Fruit fly (Drosophila melanogaster) whole organism, embryonic: ENCODE measurements around the gene smid.

ENCODE experiments used
- Ada2b ChIP-seq: fragments of 200-800 bp; sonication (Bioruptor generic); IDR thresholded peaks from 2 replicates; pipeline ENCODE4 v1.3.6; 2022; ENCODE audit warnings: missing biosample characterization, missing genetic modification characterization
- Asciz ChIP-seq: fragments of 200-800 bp; sonication (Bioruptor generic); optimal IDR thresholded peaks from 2 replicates; lab custom pipeline; 2017; ENCODE audit warnings: missing biosample characterization, mild to moderate bottlenecking, missing genetic modification characterization, missing genetic modification reagents
- Atf3 ChIP-seq: fragments of 200-800 bp; sonication (Bioruptor generic); optimal IDR thresholded peaks from 3 replicates; lab custom pipeline; 2016; ENCODE audit warnings: missing biosample characterization, missing genetic modification characterization
- CG12071 ChIP-seq: fragments of 200-800 bp; sonication (Bioruptor generic); optimal IDR thresholded peaks from 3 replicates; lab custom pipeline; 2018; ENCODE audit warnings: missing biosample characterization, mild to moderate bottlenecking, missing genetic modification characterization
- CG12659 ChIP-seq: fragments of 200-800 bp; sonication (Bioruptor generic); optimal IDR thresholded peaks from 3 replicates; lab custom pipeline; 2017; ENCODE audit warnings: mild to moderate bottlenecking, missing biosample characterization, missing genetic modification reagents, missing genetic modification characterization
- CG13287 ChIP-seq: fragments of 200-800 bp; sonication (Bioruptor generic); IDR thresholded peaks from 2 replicates; pipeline ENCODE4 v1.3.6; 2022; ENCODE audit warnings: missing biosample characterization, missing genetic modification characterization; ENCODE audit not compliant: partially characterized antibody
- CG15696 ChIP-seq: fragments of 200-800 bp; sonication (Bioruptor generic); optimal IDR thresholded peaks from 2 replicates; lab custom pipeline; 2019; ENCODE audit warnings: missing biosample characterization, mild to moderate bottlenecking, missing genetic modification characterization, moderate library complexity
- CG17385 ChIP-seq: fragments of 200-800 bp; sonication (Bioruptor generic); optimal IDR thresholded peaks from 3 replicates; lab custom pipeline; 2018; ENCODE audit warnings: missing biosample characterization, mild to moderate bottlenecking, missing genetic modification characterization
- CG18262 ChIP-seq: fragments of 200-800 bp; optimal IDR thresholded peaks from 3 replicates; lab custom pipeline; 2019; ENCODE audit warnings: missing biosample characterization, mild to moderate bottlenecking, missing genetic modification characterization, moderate library complexity
- CG2678 ChIP-seq: fragments of 200-800 bp; sonication (Bioruptor generic); optimal IDR thresholded peaks from 3 replicates; lab custom pipeline; 2019; ENCODE audit warnings: missing biosample characterization, mild to moderate bottlenecking, missing genetic modification characterization, moderate library complexity
- CG4617 ChIP-seq: fragments of 200-800 bp; sonication (Bioruptor generic); optimal IDR thresholded peaks from 3 replicates; lab custom pipeline; 2016; ENCODE audit warnings: missing biosample characterization, missing genetic modification characterization, borderline replicate concordance
- CG6689 ChIP-seq: fragments of 200-800 bp; sonication (Bioruptor generic); IDR thresholded peaks from 2 replicates; pipeline ENCODE4 v1.3.6; 2022; ENCODE audit warnings: missing biosample characterization, missing genetic modification characterization
- CG8478 ChIP-seq: fragments of >200 bp; optimal IDR thresholded peaks from 2 replicates; lab custom pipeline; 2018
- Camta ChIP-seq: fragments of 200-800 bp; sonication (Bioruptor generic); optimal IDR thresholded peaks from 2 replicates; lab custom pipeline; 2016; ENCODE audit warnings: missing biosample characterization, missing genetic modification characterization
- Chrac-16 ChIP-seq: fragments of 200-800 bp; sonication (Bioruptor generic); optimal IDR thresholded peaks from 3 replicates; lab custom pipeline; 2016; ENCODE audit warnings: missing biosample characterization, missing genetic modification characterization
- D ChIP-seq, 2 experiments: fragments of 200-800 bp in 1 of 2; fragments of >200 bp in 1 of 2; sonication (Bioruptor generic) in 1 of 2; optimal IDR thresholded peaks; 2 replicates in 1 of 2; 3 replicates in 1 of 2; lab custom pipeline; 2017; ENCODE audit warnings: mild to moderate bottlenecking in 1 of 2, missing biosample characterization in 1 of 2, missing genetic modification characterization in 1 of 2, missing genetic modification reagents in 1 of 2
- Dbx ChIP-seq: fragments of 200-800 bp; sonication (Bioruptor generic); IDR thresholded peaks from 3 replicates; pipeline ENCODE4 v1.3.6; 2022; ENCODE audit warnings: missing biosample characterization, missing genetic modification characterization
- Dek ChIP-seq: fragments of 200-800 bp; sonication (Bioruptor generic); optimal IDR thresholded peaks from 3 replicates; lab custom pipeline; 2019; ENCODE audit warnings: missing biosample characterization, mild to moderate bottlenecking, missing genetic modification characterization, moderate library complexity
- Dip3 ChIP-seq: fragments of 200-800 bp; sonication (Bioruptor generic); optimal IDR thresholded peaks from 3 replicates; lab custom pipeline; 2016; ENCODE audit warnings: missing biosample characterization, missing genetic modification characterization
- H2.0 ChIP-seq: fragments of 200-800 bp; sonication (Bioruptor generic); IDR thresholded peaks from 2 replicates; pipeline ENCODE4 v1.3.6; 2022; ENCODE audit warnings: missing biosample characterization, missing genetic modification characterization
- Lhr ChIP-seq: fragments of 200-800 bp; sonication (Bioruptor generic); optimal IDR thresholded peaks from 3 replicates; lab custom pipeline; 2017; ENCODE audit warnings: mild to moderate bottlenecking, missing biosample characterization, missing genetic modification reagents, missing genetic modification characterization
- Meics ChIP-seq: fragments of 200-800 bp; sonication (Bioruptor generic); optimal IDR thresholded peaks from 2 replicates; lab custom pipeline; 2017; ENCODE audit warnings: missing biosample characterization, mild to moderate bottlenecking, missing genetic modification characterization
- NC2β ChIP-seq: fragments of 200-800 bp; sonication (Bioruptor generic); optimal IDR thresholded peaks from 2 replicates; lab custom pipeline; 2016; ENCODE audit warnings: missing biosample characterization, missing genetic modification characterization
- NK7.1 ChIP-seq: fragments of 200-800 bp; sonication (Bioruptor generic); optimal IDR thresholded peaks from 3 replicates; lab custom pipeline; 2016; ENCODE audit warnings: missing biosample characterization, missing genetic modification characterization
- Side ChIP-seq: fragments of 200-800 bp; sonication (Bioruptor generic); optimal IDR thresholded peaks from 2 replicates; lab custom pipeline; 2016; ENCODE audit warnings: missing biosample characterization, missing genetic modification characterization
- Ssrp ChIP-seq: fragments of 200-800 bp; sonication (Bioruptor generic); optimal IDR thresholded peaks from 2 replicates; lab custom pipeline; 2018; ENCODE audit warnings: missing biosample characterization, mild to moderate bottlenecking, missing genetic modification characterization, moderate library complexity
- Taf1 ChIP-seq: fragments of 200-800 bp; sonication (Bioruptor generic); IDR thresholded peaks from 2 replicates; pipeline ENCODE4 v1.3.6; 2022; ENCODE audit warnings: missing biosample characterization, missing genetic modification characterization
- Xbp1 ChIP-seq: fragments of 200-800 bp; sonication (Bioruptor generic); optimal IDR thresholded peaks from 3 replicates; lab custom pipeline; 2016; ENCODE audit warnings: missing biosample characterization, mild to moderate bottlenecking, missing genetic modification characterization
- Xrp1 ChIP-seq: fragments of 200-800 bp; sonication (Bioruptor generic); IDR thresholded peaks from 2 replicates; pipeline ENCODE4 v1.3.6; 2022; ENCODE audit warnings: missing biosample characterization, missing genetic modification characterization
- ac ChIP-seq: fragments of 200-800 bp; sonication (Bioruptor generic); optimal IDR thresholded peaks from 3 replicates; lab custom pipeline; 2017; ENCODE audit warnings: missing biosample characterization, mild to moderate bottlenecking, missing genetic modification characterization
- amos ChIP-seq: fragments of 200-800 bp; sonication (Bioruptor generic); IDR thresholded peaks from 2 replicates; pipeline ENCODE4 v1.3.6; 2022; ENCODE audit warnings: missing biosample characterization, missing genetic modification characterization; ENCODE audit not compliant: partially characterized antibody
- az2 ChIP-seq: fragments of 200-800 bp; sonication (Bioruptor generic); optimal IDR thresholded peaks from 3 replicates; lab custom pipeline; 2016; ENCODE audit warnings: missing biosample characterization, missing genetic modification characterization
- cad ChIP-seq: fragments of >200 bp; optimal IDR thresholded peaks from 2 replicates; lab custom pipeline; 2017; ENCODE audit warnings: missing biosample characterization, missing genetic modification characterization
- emc ChIP-seq: fragments of 200-800 bp; sonication (Bioruptor generic); optimal IDR thresholded peaks from 2 replicates; lab custom pipeline; 2016; ENCODE audit warnings: missing biosample characterization, missing genetic modification characterization
- esg ChIP-seq: fragments of 200-800 bp; sonication (Bioruptor generic); conservative IDR thresholded peaks from 2 replicates; pipeline ENCODE4 v1.3.6; 2022; ENCODE audit warnings: missing biosample characterization, missing genetic modification characterization
- eve ChIP-seq, 2 experiments: fragments of >200 bp; optimal IDR thresholded peaks; 2 replicates each; lab custom pipeline; 2017; ENCODE audit warnings: missing biosample characterization in 2 of 2, missing genetic modification characterization in 2 of 2
- ewg ChIP-seq: fragments of 200-800 bp; sonication (Bioruptor generic); optimal IDR thresholded peaks from 3 replicates; lab custom pipeline; 2017; ENCODE audit warnings: mild to moderate bottlenecking, missing biosample characterization, missing genetic modification reagents, missing genetic modification characterization
- h ChIP-seq: fragments of >200 bp; optimal IDR thresholded peaks from 2 replicates; lab custom pipeline; 2017
- mam ChIP-seq: fragments of 200-800 bp; sonication (Bioruptor generic); optimal IDR thresholded peaks from 3 replicates; lab custom pipeline; 2016; ENCODE audit warnings: missing biosample characterization, missing genetic modification characterization
- nau ChIP-seq: fragments of 200-800 bp; sonication (Bioruptor generic); optimal IDR thresholded peaks from 3 replicates; lab custom pipeline; 2017; ENCODE audit warnings: missing biosample characterization, mild to moderate bottlenecking, missing genetic modification characterization, missing genetic modification reagents
- nmo ChIP-seq: fragments of 200-800 bp; sonication (Bioruptor generic); optimal IDR thresholded peaks from 2 replicates; lab custom pipeline; 2018; ENCODE audit warnings: missing biosample characterization, mild to moderate bottlenecking, missing genetic modification characterization, moderate library complexity
- oc ChIP-seq: fragments of 200-800 bp; sonication (Bioruptor generic); optimal IDR thresholded peaks from 2 replicates; lab custom pipeline; 2018; ENCODE audit warnings: missing biosample characterization, mild to moderate bottlenecking, missing genetic modification characterization, moderate library complexity
- org-1 ChIP-seq: fragments of 200-800 bp; sonication (Bioruptor generic); optimal IDR thresholded peaks from 2 replicates; lab custom pipeline; 2017; ENCODE audit warnings: missing biosample characterization, missing genetic modification characterization
- peb ChIP-seq: fragments of 200-800 bp; sonication (Bioruptor generic); IDR thresholded peaks from 2 replicates; pipeline ENCODE4 v1.3.6; 2022; ENCODE audit warnings: missing biosample characterization, missing genetic modification characterization
- pho ChIP-seq: fragments of 200-800 bp; sonication (Bioruptor generic); optimal IDR thresholded peaks from 2 replicates; lab custom pipeline; 2016; ENCODE audit warnings: missing biosample characterization, missing genetic modification characterization
- sens ChIP-seq: fragments of 200-800 bp; sonication (Bioruptor generic); peaks from one replicate; lab custom pipeline; 2016; ENCODE audit warnings: missing biosample characterization, missing genetic modification characterization
- sima ChIP-seq: fragments of 200-800 bp; sonication (Bioruptor generic); optimal IDR thresholded peaks from 2 replicates; lab custom pipeline; 2016; ENCODE audit warnings: missing biosample characterization, missing genetic modification characterization
- sqz ChIP-seq: fragments of 200-800 bp; sonication (Bioruptor generic); optimal IDR thresholded peaks from 3 replicates; lab custom pipeline; 2018; ENCODE audit warnings: missing biosample characterization, mild to moderate bottlenecking, missing genetic modification characterization
- tin ChIP-seq: fragments of 200-800 bp; sonication (Bioruptor generic); optimal IDR thresholded peaks from 3 replicates; lab custom pipeline; 2016; ENCODE audit warnings: missing biosample characterization, missing genetic modification characterization
- vfl ChIP-seq: fragments of 200-800 bp; sonication (Bioruptor generic); optimal IDR thresholded peaks from 2 replicates; lab custom pipeline; 2016; ENCODE audit warnings: missing biosample characterization, missing genetic modification characterization

Gene smid

DNA sequence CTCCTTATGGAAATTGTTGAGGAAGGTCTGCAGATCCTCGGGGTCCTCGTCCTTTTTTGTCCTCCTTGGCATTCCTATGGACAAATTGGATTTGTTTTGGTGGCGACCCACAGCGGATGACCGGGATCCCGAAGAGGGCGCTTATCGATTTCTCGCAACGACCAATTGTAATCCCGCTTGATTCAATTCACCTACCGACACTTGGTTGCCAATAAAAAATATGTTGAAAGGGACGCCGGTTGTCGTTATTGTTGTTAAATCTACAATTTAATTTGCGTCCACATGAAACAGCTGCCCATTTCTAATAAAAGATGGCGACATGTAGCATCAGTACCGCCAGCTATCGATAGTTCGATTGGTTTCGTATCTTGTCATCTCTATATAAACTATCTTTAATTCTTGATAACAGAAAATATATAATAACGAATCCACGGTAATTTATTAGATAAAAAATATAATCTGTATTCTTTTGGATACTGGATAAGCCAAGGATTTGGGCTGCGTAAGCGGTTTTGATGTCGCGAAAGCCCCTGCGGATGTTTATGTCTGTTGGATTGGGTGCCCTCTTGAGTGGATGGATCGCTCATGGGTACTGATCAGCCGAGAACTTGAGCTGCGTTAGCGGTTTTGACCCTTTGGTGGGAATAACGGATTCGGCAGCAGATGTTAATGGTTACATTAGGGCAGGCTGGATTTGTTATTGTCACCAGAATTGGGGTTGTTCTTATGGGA is 24.9 kb upstream of the smid start, which contains the start of gene CTCF (continued):
- TF ChIP-seq nmo (GFP tag; lab: Kevin White, UChicago) (peak; percentile 90), CG4617 (peak; percentile 94), eve (GFP tag; optimal IDR thresholded peaks at IDR 0.05; lab: Kevin White, UChicago) (no peak), CG15696 (tag; lab: Kevin White, UChicago) (peak; percentile 38), D (optimal IDR thresholded peaks at IDR 0.05; lab: Kevin White, UChicago) (peak; percentile 58), D (GFP tag; optimal IDR thresholded peaks at IDR 0.05; lab: Kevin White, UChicago) (peak; percentile 1), Dip3 (no peak), tin (GFP tag; lab: Kevin White, UChicago) (peak; percentile 15), az2 (GFP tag; lab: Kevin White, UChicago) (peak; percentile 31), emc (GFP tag; lab: Kevin White, UChicago) (no peak), ewg (GFP tag; lab: Kevin White, UChicago) (peak; percentile 16), Side (GFP tag; lab: Kevin White, UChicago) (no peak), vfl (GFP tag; lab: Kevin White, UChicago) (no peak), ac (GFP tag; lab: Kevin White, UChicago) (no peak), CG12659 (GFP tag; lab: Kevin White, UChicago) (peak; percentile 77), nau (no peak), CG8478 (lab: Kevin White, UChicago) (no peak), Meics (peak; percentile 77), H2.0 (GFP tag; lab: Robert Waterston, UW) (no peak), Camta (peak; percentile 19), sens (GFP tag; lab: Kevin White, UChicago) (peak; percentile 87), Ssrp (tag; lab: Kevin White, UChicago) (no peak), amos (peak; percentile 78), Lhr (GFP tag; lab: Kevin White, UChicago) (peak; percentile 46), CG17385 (GFP tag; lab: Kevin White, UChicago) (peak; percentile 19), pho (GFP tag; lab: Kevin White, UChicago) (no peak), CG2678 (tag; lab: Kevin White, UChicago) (no peak), sima (GFP tag; lab: Kevin White, UChicago) (no peak), Atf3 (GFP tag; lab: Kevin White, UChicago) (peak; percentile 20), CG6689 (GFP tag; lab: Robert Waterston, UW) (peak; percentile 33; the same call in 1 of the 2 replicates), oc (tag; lab: Kevin White, UChicago) (no peak), Asciz (GFP tag; lab: Kevin White, UChicago) (peak; percentile 53), esg (GFP tag; lab: Robert Waterston, UW) (0 out of 2 replicates have a peak, but pooled peaks have one; percentile 27), Ada2b (no peak), mam (GFP tag; lab: Kevin White, UChicago) (peak; percentile 23), peb (GFP tag; lab: Robert Waterston, UW) (peak; percentile 43; the same call in 1 of the 2 replicates), Dbx (0 out of 3 replicates have a peak, but pooled peaks have one; percentile 23), Xbp1 (GFP tag; lab: Kevin White, UChicago) (peak; percentile 57), NC2β (GFP tag; lab: Kevin White, UChicago) (peak; percentile 38), CG13287 (GFP tag; lab: Robert Waterston, UW) (peak; percentile 94), NK7.1 (GFP tag; lab: Kevin White, UChicago) (peak; percentile 20), Xrp1 (peak; percentile 33), CG12071 (GFP tag; lab: Kevin White, UChicago) (no peak), org-1 (GFP tag; lab: Kevin White, UChicago) (no peak), Chrac-16 (GFP tag; lab: Kevin White, UChicago) (peak; percentile 27), h (lab: Kevin White, UChicago) (no peak), Dek (no peak), sqz (GFP tag; lab: Kevin White, UChicago) (no peak), CG18262 (peak; percentile 64), cad (GFP tag; lab: Kevin White, UChicago) (no peak), Taf1 (no peak)
